Fruit fly (Drosophila melanogaster) whole organism, embryonic: ENCODE data around the gene CG18557.

Experiments used
- Bdp1 ChIP-seq: fragments of 200-800 bp; sonication (Bioruptor generic); optimal IDR thresholded peaks from 3 replicates; lab custom pipeline; 2016; ENCODE audit warnings: missing biosample characterization, missing genetic modification characterization
- C15 ChIP-seq: fragments of 200-800 bp; sonication (Bioruptor generic); IDR thresholded peaks from 3 replicates; pipeline ENCODE4 v1.3.6; 2022; ENCODE audit warnings: missing biosample characterization, missing genetic modification characterization
- CG10431 ChIP-seq: fragments of 200-800 bp; sonication (Bioruptor generic); optimal IDR thresholded peaks from 3 replicates; lab custom pipeline; 2018; ENCODE audit warnings: missing biosample characterization, mild to moderate bottlenecking, missing genetic modification characterization
- CG11695 ChIP-seq: fragments of 200-800 bp; sonication (Bioruptor generic); IDR thresholded peaks from 3 replicates; pipeline ENCODE4 v1.3.6; 2022; ENCODE audit warnings: missing biosample characterization, missing genetic modification characterization
- CG13296 ChIP-seq: fragments of 200-800 bp; sonication (Bioruptor generic); optimal IDR thresholded peaks from 3 replicates; lab custom pipeline; 2018; ENCODE audit warnings: missing biosample characterization, mild to moderate bottlenecking, missing genetic modification characterization
- CG14014 ChIP-seq: fragments of 200-800 bp; sonication (Bioruptor generic); IDR thresholded peaks from 2 replicates; pipeline ENCODE4 v1.3.6; 2022; ENCODE audit warnings: missing biosample characterization, missing genetic modification characterization
- CG17359 ChIP-seq: fragments of 200-800 bp; sonication (Bioruptor generic); optimal IDR thresholded peaks from 3 replicates; lab custom pipeline; 2018; ENCODE audit warnings: missing biosample characterization, mild to moderate bottlenecking, missing genetic modification characterization, moderate library complexity
- CG17385 ChIP-seq: fragments of 200-800 bp; sonication (Bioruptor generic); optimal IDR thresholded peaks from 3 replicates; lab custom pipeline; 2018; ENCODE audit warnings: missing biosample characterization, mild to moderate bottlenecking, missing genetic modification characterization
- CG33213 ChIP-seq: fragments of 200-800 bp; sonication (Bioruptor generic); optimal IDR thresholded peaks from 3 replicates; lab custom pipeline; 2016; ENCODE audit warnings: missing biosample characterization, missing genetic modification characterization
- CG34376 ChIP-seq: fragments of 200-800 bp; sonication (Bioruptor generic); optimal IDR thresholded peaks from 2 replicates; lab custom pipeline; 2018; ENCODE audit warnings: missing biosample characterization, mild to moderate bottlenecking, missing genetic modification characterization
- CG4707 ChIP-seq: fragments of 200-800 bp; sonication (Bioruptor generic); optimal IDR thresholded peaks from 2 replicates; lab custom pipeline; 2018; ENCODE audit warnings: missing biosample characterization, mild to moderate bottlenecking, missing genetic modification characterization, moderate library complexity
- CG5180 ChIP-seq: fragments of 200-800 bp; sonication (Bioruptor generic); optimal IDR thresholded peaks from 3 replicates; lab custom pipeline; 2017; ENCODE audit warnings: missing biosample characterization, missing genetic modification characterization, mild to moderate bottlenecking, moderate library complexity, missing genetic modification reagents
- CG7372 ChIP-seq: fragments of 200-800 bp; sonication (Bioruptor generic); IDR thresholded peaks from 2 replicates; pipeline ENCODE4 v1.3.6; 2022; ENCODE audit warnings: missing biosample characterization, missing genetic modification characterization
- CG7745 ChIP-seq: fragments of 200-800 bp; sonication (Bioruptor generic); optimal IDR thresholded peaks from 2 replicates; lab custom pipeline; 2018; ENCODE audit warnings: missing biosample characterization, mild to moderate bottlenecking, missing genetic modification characterization, moderate library complexity
- CG8089 ChIP-seq: fragments of 200-800 bp; sonication (Bioruptor generic); optimal IDR thresholded peaks from 3 replicates; lab custom pipeline; 2016; ENCODE audit warnings: missing biosample characterization, missing genetic modification characterization
- CrebB ChIP-seq: fragments of 200-800 bp; sonication (Bioruptor generic); optimal IDR thresholded peaks from 3 replicates; lab custom pipeline; 2018; ENCODE audit warnings: missing biosample characterization, mild to moderate bottlenecking, missing genetic modification characterization
- Dll ChIP-seq: fragments of 200-800 bp; sonication (Bioruptor generic); IDR thresholded peaks from 4 replicates; pipeline ENCODE4 v1.3.6; 2022; ENCODE audit warnings: missing biosample characterization, missing genetic modification characterization; ENCODE audit not compliant: partially characterized antibody
- Fer3 ChIP-seq: fragments of 200-800 bp; sonication (Bioruptor generic); optimal IDR thresholded peaks from 2 replicates; lab custom pipeline; 2018; ENCODE audit warnings: missing biosample characterization, mild to moderate bottlenecking, missing genetic modification characterization, moderate library complexity
- HLHmδ ChIP-seq: fragments of 200-800 bp; sonication (Bioruptor generic); optimal IDR thresholded peaks from 2 replicates; lab custom pipeline; 2018; ENCODE audit warnings: missing biosample characterization, mild to moderate bottlenecking, missing genetic modification characterization, moderate library complexity
- Hand ChIP-seq: fragments of 200-800 bp; sonication (Bioruptor generic); optimal IDR thresholded peaks from 2 replicates; lab custom pipeline; 2017; ENCODE audit warnings: mild to moderate bottlenecking, missing biosample characterization, missing genetic modification reagents, missing genetic modification characterization
- HmgZ ChIP-seq: fragments of 200-800 bp; sonication (Bioruptor generic); optimal IDR thresholded peaks from 2 replicates; lab custom pipeline; 2018; ENCODE audit warnings: missing biosample characterization, mild to moderate bottlenecking, missing genetic modification characterization
- MTF-1 ChIP-seq: fragments of 200-800 bp; sonication (Bioruptor generic); optimal IDR thresholded peaks from 2 replicates; lab custom pipeline; 2018; ENCODE audit warnings: missing biosample characterization, mild to moderate bottlenecking, missing genetic modification characterization, borderline replicate concordance
- Nf-YA ChIP-seq: fragments of 200-800 bp; sonication (Bioruptor generic); IDR thresholded peaks from 2 replicates; pipeline ENCODE4 v1.3.6; 2022; ENCODE audit warnings: missing biosample characterization, missing genetic modification characterization
- Nf-YB ChIP-seq: fragments of 200-800 bp; sonication (Bioruptor generic); optimal IDR thresholded peaks from 3 replicates; lab custom pipeline; 2019; ENCODE audit warnings: missing biosample characterization, mild to moderate bottlenecking, missing genetic modification characterization, moderate library complexity
- NfI ChIP-seq: fragments of 200-800 bp; sonication (Bioruptor generic); optimal IDR thresholded peaks from 3 replicates; lab custom pipeline; 2018; ENCODE audit warnings: missing biosample characterization, mild to moderate bottlenecking, missing genetic modification characterization, moderate library complexity
- Pdp1 ChIP-seq, 2 experiments: fragments of 200-800 bp; sonication (Bioruptor generic); optimal IDR thresholded peaks; 3 replicates each; lab custom pipeline; 2016; ENCODE audit warnings: missing biosample characterization in 2 of 2, missing genetic modification characterization in 2 of 2, mild to moderate bottlenecking in 1 of 2, moderate library complexity in 1 of 2
- Ssrp ChIP-seq: fragments of 200-800 bp; sonication (Bioruptor generic); optimal IDR thresholded peaks from 2 replicates; lab custom pipeline; 2018; ENCODE audit warnings: missing biosample characterization, mild to moderate bottlenecking, missing genetic modification characterization, moderate library complexity
- Trl ChIP-seq, 3 experiments: fragments of >200 bp in 2 of 3; fragments of 200-800 bp in 1 of 3; sonication (Bioruptor generic) in 1 of 3; optimal IDR thresholded peaks; 2 replicates in 1 of 3; 3 replicates in 2 of 3; lab custom pipeline; 2016 to 2017; ENCODE audit warnings: missing biosample characterization in 1 of 3, missing genetic modification characterization in 1 of 3
- Usf ChIP-seq: fragments of 200-800 bp; sonication (Bioruptor generic); optimal IDR thresholded peaks from 2 replicates; lab custom pipeline; 2017; ENCODE audit warnings: missing genotype, missing biosample characterization, missing genetic modification characterization
- bbx ChIP-seq: fragments of 200-800 bp; sonication (Bioruptor generic); IDR thresholded peaks from 2 replicates; pipeline ENCODE4 v1.3.6; 2022; ENCODE audit warnings: missing biosample characterization, missing genetic modification characterization; ENCODE audit not compliant: partially characterized antibody
- en ChIP-seq: fragments of 200-800 bp; sonication (Bioruptor generic); optimal IDR thresholded peaks from 2 replicates; lab custom pipeline; 2016; ENCODE audit warnings: missing biosample characterization, missing genetic modification characterization
- eve ChIP-seq, 2 experiments: fragments of >200 bp; optimal IDR thresholded peaks; 2 replicates each; lab custom pipeline; 2017; ENCODE audit warnings: missing biosample characterization in 2 of 2, missing genetic modification characterization in 2 of 2
- ewg ChIP-seq: fragments of 200-800 bp; sonication (Bioruptor generic); optimal IDR thresholded peaks from 3 replicates; lab custom pipeline; 2017; ENCODE audit warnings: mild to moderate bottlenecking, missing biosample characterization, missing genetic modification reagents, missing genetic modification characterization
- h ChIP-seq: fragments of >200 bp; optimal IDR thresholded peaks from 2 replicates; lab custom pipeline; 2017
- hkb ChIP-seq, 2 experiments: fragments of 200-800 bp in 1 of 2; fragments of >200 bp in 1 of 2; sonication (Bioruptor generic) in 1 of 2; IDR thresholded peaks in 1 of 2; optimal IDR thresholded peaks in 1 of 2; 2 replicates each; pipeline versions ENCODE4 v1.3.6 to Lab custom; 2017 to 2022; ENCODE audit warnings: missing biosample characterization in 1 of 2, missing genetic modification characterization in 1 of 2
- kah ChIP-seq: fragments of 200-800 bp; sonication (Bioruptor generic); optimal IDR thresholded peaks from 2 replicates; lab custom pipeline; 2018; ENCODE audit warnings: missing biosample characterization, mild to moderate bottlenecking, missing genetic modification characterization
- ken ChIP-seq: fragments of 200-800 bp; sonication (Bioruptor generic); IDR thresholded peaks from 3 replicates; pipeline ENCODE4 v1.3.6; 2022; ENCODE audit warnings: missing biosample characterization, missing genetic modification characterization
- kni ChIP-seq: fragments of 200-800 bp; sonication (Bioruptor generic); optimal IDR thresholded peaks from 3 replicates; lab custom pipeline; 2017; ENCODE audit warnings: mild to moderate bottlenecking, missing biosample characterization, missing genetic modification reagents, missing genetic modification characterization
- onecut ChIP-seq: fragments of 200-800 bp; sonication (Bioruptor generic); IDR thresholded peaks from 2 replicates; pipeline ENCODE4 v1.3.6; 2022; ENCODE audit warnings: missing biosample characterization, missing genetic modification characterization
- pfk ChIP-seq: fragments of 200-800 bp; sonication (Bioruptor generic); optimal IDR thresholded peaks from 2 replicates; lab custom pipeline; 2018; ENCODE audit warnings: missing biosample characterization, mild to moderate bottlenecking, missing genetic modification characterization, moderate library complexity
- scrt ChIP-seq: fragments of 200-800 bp; sonication (Bioruptor generic); optimal IDR thresholded peaks from 2 replicates; lab custom pipeline; 2018; ENCODE audit warnings: missing biosample characterization, mild to moderate bottlenecking, missing genetic modification characterization, moderate library complexity
- sd ChIP-seq: fragments of 200-800 bp; sonication (Bioruptor generic); optimal IDR thresholded peaks from 3 replicates; lab custom pipeline; 2018; ENCODE audit warnings: missing biosample characterization, mild to moderate bottlenecking, missing genetic modification characterization, moderate library complexity
- sens ChIP-seq: fragments of 200-800 bp; sonication (Bioruptor generic); peaks from one replicate; lab custom pipeline; 2016; ENCODE audit warnings: missing biosample characterization, missing genetic modification characterization
- seq ChIP-seq: fragments of 200-800 bp; sonication (Bioruptor generic); IDR thresholded peaks from 2 replicates; pipeline ENCODE4 v1.3.6; 2022; ENCODE audit warnings: missing biosample characterization, missing genetic modification characterization
- sob ChIP-seq: fragments of 200-800 bp; sonication (Bioruptor generic); IDR thresholded peaks from 2 replicates; pipeline ENCODE4 v1.3.6; 2022; ENCODE audit warnings: missing biosample characterization, missing genetic modification characterization
- unpg ChIP-seq: fragments of 200-800 bp; sonication (Bioruptor generic); optimal IDR thresholded peaks from 3 replicates; lab custom pipeline; 2018; ENCODE audit warnings: missing biosample characterization, mild to moderate bottlenecking, missing genetic modification characterization, moderate library complexity
- z ChIP-seq: fragments of 200-800 bp; sonication (Bioruptor generic); IDR thresholded peaks from 3 replicates; pipeline ENCODE4 v1.3.6; 2022; ENCODE audit warnings: missing biosample characterization, missing genetic modification characterization

The CG18557 gene

DNA sequence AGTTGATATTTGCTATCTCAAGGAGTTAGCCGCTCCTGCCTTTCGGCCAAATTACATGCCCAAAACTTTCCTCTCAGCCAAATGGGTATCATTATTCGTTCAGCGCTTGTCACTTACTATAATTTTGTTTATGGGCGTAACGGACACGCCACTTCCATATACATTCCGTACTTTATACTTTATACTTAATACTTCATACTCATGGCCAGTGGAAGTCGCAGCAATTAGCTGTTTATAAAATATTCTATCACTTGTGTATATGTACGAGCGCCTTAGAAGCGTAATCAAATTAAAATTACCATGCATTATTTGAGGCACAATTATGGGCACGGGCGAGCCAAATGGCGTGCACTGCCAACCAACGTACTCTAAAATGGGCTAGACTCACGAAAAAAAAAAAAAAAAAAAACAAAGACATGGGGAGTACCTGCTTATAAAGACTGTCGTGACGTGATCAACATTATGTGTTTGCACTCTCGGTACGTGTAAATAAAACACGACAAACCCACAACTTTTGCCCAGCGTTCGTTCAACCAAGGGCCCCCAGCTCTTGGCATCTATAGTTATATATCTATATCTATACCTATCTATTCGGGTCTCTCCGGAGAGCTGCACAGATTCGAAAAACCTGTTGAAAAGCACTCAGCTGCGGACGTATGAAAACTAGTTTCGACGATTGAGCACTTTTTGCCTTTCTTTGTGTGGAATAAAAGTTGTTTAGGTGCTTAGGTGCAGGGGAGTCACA lies 15.8 kb upstream of the CG18557 start:
- TF ChIP-seq CG5180 (GFP tag; lab: Kevin White, UChicago), result peak; percentile 24
- 0 out of 2 replicates have a peak, but pooled peaks have one; percentile 34 for TF ChIP-seq bbx (GFP tag; lab: Robert Waterston, UW)
- peak; percentile 96 for TF ChIP-seq kni (GFP tag; lab: Kevin White, UChicago)
- peak; percentile 43 for TF ChIP-seq CG4707
- TF ChIP-seq Nf-YB, result no peak
- no peak for TF ChIP-seq Ssrp (tag; lab: Kevin White, UChicago)
- no peak for TF ChIP-seq NfI (GFP tag; lab: Kevin White, UChicago)
- no peak for TF ChIP-seq kah (GFP tag; lab: Kevin White, UChicago)
- TF ChIP-seq Trl (optimal IDR thresholded peaks at IDR 0.05; lab: Kevin White, UChicago), result peak; percentile 32 to 36
- no peak for TF ChIP-seq Trl (GFP tag; optimal IDR thresholded peaks at IDR 0.05; lab: Kevin White, UChicago)
- peak; percentile 46 for TF ChIP-seq CG7745 (tag; lab: Kevin White, UChicago)
- peak; percentile 13 for TF ChIP-seq CG33213
- no peak for TF ChIP-seq Hand
- TF ChIP-seq Fer3 (tag; lab: Kevin White, UChicago), result no peak
- TF ChIP-seq sob (GFP tag; lab: Robert Waterston, UW), result peak; percentile 57
- TF ChIP-seq CG10431 (GFP tag; lab: Kevin White, UChicago), result peak; percentile 50
- TF ChIP-seq Usf (GFP tag; lab: Kevin White, UChicago), result no peak
- peak; percentile 38 for TF ChIP-seq CG34376
- 0 out of 3 replicates have a peak, but pooled peaks have one; percentile 12 for TF ChIP-seq CG11695 (GFP tag; lab: Robert Waterston, UW)
- peak; percentile 2 for TF ChIP-seq scrt (GFP tag; lab: Kevin White, UChicago)
- TF ChIP-seq hkb (optimal IDR thresholded peaks at IDR 0.05; lab: Kevin White, UChicago), result no peak
- TF ChIP-seq hkb (GFP tag; IDR thresholded peaks at IDR 0.05; lab: Robert Waterston, UW), result peak; percentile 16; the same call in 1 of the 2 replicates
- TF ChIP-seq seq, result peak; percentile 25; the same call in 1 of the 2 replicates
- peak; percentile 7 for TF ChIP-seq CG17385 (GFP tag; lab: Kevin White, UChicago)
- peak; percentile 25 for TF ChIP-seq unpg (GFP tag; lab: Kevin White, UChicago)
- TF ChIP-seq Nf-YA (GFP tag; lab: Robert Waterston, UW), result no peak
- TF ChIP-seq ewg, result no peak
- TF ChIP-seq Pdp1 (GFP tag; optimal IDR thresholded peaks at IDR 0.05; lab: Kevin White, UChicago), result peak in 1 of 2 experiments; percentile 27
- peak; percentile 94 for TF ChIP-seq z (GFP tag; lab: Robert Waterston, UW)
- TF ChIP-seq sd (tag; lab: Kevin White, UChicago), result peak; percentile 15
- peak; percentile 71 for TF ChIP-seq sens (GFP tag; lab: Kevin White, UChicago)
- peak; percentile 22 for TF ChIP-seq pfk
- peak; percentile 56 for TF ChIP-seq MTF-1 (GFP tag; lab: Kevin White, UChicago)
- no peak for TF ChIP-seq C15 (GFP tag; lab: Robert Waterston, UW)
- TF ChIP-seq ken (GFP tag; lab: Robert Waterston, UW), result no peak
- TF ChIP-seq CG14014, result peak; percentile 28; the same call in 1 of the 2 replicates
- no peak for TF ChIP-seq CG8089 (GFP tag; lab: Kevin White, UChicago)
- TF ChIP-seq h (lab: Kevin White, UChicago), result no peak
- TF ChIP-seq Bdp1 (GFP tag; lab: Kevin White, UChicago), result no peak
- TF ChIP-seq eve (GFP tag; optimal IDR thresholded peaks at IDR 0.05; lab: Kevin White, UChicago), result no peak
- TF ChIP-seq Dll (GFP tag; lab: Robert Waterston, UW), result peak; percentile 36; the same call in 1 of the 4 replicates
- TF ChIP-seq CG13296, result peak; percentile 35
- TF ChIP-seq HLHmδ (GFP tag; lab: Kevin White, UChicago), result peak; percentile 63
- TF ChIP-seq CG7372, result no peak
- TF ChIP-seq HmgZ (tag; lab: Kevin White, UChicago), result peak; percentile 21
- peak; percentile 48 for TF ChIP-seq CrebB (tag; lab: Kevin White, UChicago)
- no peak for TF ChIP-seq en (GFP tag; lab: Kevin White, UChicago)
- peak; percentile 19; the same call in 1 of the 2 replicates for TF ChIP-seq onecut
- no peak for TF ChIP-seq CG17359
